Worm (Caenorhabditis elegans): Measurements from ENCODE around the gene bigr-1.

DNA sequence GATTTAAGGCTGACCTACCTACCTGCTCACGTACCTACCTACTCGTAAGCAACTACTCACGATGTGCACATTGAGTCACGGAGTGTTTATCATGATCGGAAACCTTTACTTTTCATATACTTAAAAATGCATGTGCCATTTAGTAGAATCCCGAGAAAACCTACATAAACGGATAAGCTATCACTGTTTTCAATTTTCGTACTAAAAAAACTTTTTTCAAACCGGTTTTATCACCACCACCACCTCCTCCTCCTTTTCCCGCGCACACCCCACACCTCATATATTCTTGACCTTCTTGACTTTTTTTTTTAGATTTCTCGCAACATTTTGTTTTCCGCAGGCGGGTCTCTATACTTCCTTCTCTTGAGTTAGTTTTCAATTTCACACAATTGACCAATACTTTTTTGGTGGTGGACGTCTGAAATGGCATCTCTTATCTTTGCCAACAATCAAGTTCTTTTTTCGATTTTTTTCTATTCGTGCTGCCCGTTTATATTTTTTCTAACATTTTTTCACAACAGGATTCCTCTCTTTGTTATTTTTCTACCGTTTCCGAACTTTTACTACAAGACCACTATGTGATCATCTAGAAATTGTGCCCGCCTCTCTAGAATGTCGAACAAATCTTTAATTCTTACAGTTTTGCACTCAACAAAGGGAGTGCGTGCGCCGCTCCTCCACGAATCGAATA, 21.3 kb downstream of the bigr-1 start, which contains the start of gene srap-1:
- no peak for TF ChIP-seq unc-120 (tag; optimal IDR thresholded peaks at IDR 0.05; ENCODE audit: poor library complexity, severe bottlenecking)
- no peak for TF ChIP-seq nhr-237 (tag; optimal IDR thresholded peaks at IDR 0.05)
- TF ChIP-seq elt-1 (tag; optimal IDR thresholded peaks at IDR 0.05; ENCODE audit: borderline replicate concordance, insufficient read depth) = no peak
- TF ChIP-seq unc-62 (GFP tag; optimal IDR thresholded peaks at IDR 0.05) = no peak
- TF ChIP-seq snpc-4 (tag; optimal IDR thresholded peaks at IDR 0.05) = no peak
- no peak for TF ChIP-seq sem-2 (GFP tag; optimal IDR thresholded peaks at IDR 0.05)
- TF ChIP-seq ces-1 (GFP tag; optimal IDR thresholded peaks at IDR 0.05) = no peak
- TF ChIP-seq nhr-76 (tag; optimal IDR thresholded peaks at IDR 0.05) = no peak
